Fruit fly (Drosophila melanogaster): ENCODE results near the gene Sbat.

Gene Sbat

dm6 chr2L:2856960-2857584 is 21.1 kb upstream of the Sbat start, which contains the start of gene CG2991:
Gene CG2991 (plus strand): TSS chr2L:2857164.
- TF ChIP-seq CG7045 (GFP tag; optimal IDR thresholded peaks at IDR 0.05) (no peak), CG7101 (tag; optimal IDR thresholded peaks at IDR 0.05) (peak; percentile 55), bab1 (GFP tag; optimal IDR thresholded peaks at IDR 0.05) (peak; percentile 77), Mnt (GFP tag; optimal IDR thresholded peaks at IDR 0.05) (peak; percentile 61), CG12768 (GFP tag; optimal IDR thresholded peaks at IDR 0.05) (peak; percentile 14), CG5204 (GFP tag; optimal IDR thresholded peaks at IDR 0.05) (no peak), Crg-1 (GFP tag; optimal IDR thresholded peaks at IDR 0.05) (peak; percentile 15), ovo (GFP tag; optimal IDR thresholded peaks at IDR 0.05) (no peak), CG14711 (tag; optimal IDR thresholded peaks at IDR 0.05) (peak; percentile 46), cic (GFP tag; optimal IDR thresholded peaks at IDR 0.05) (peak; percentile 60), cnc (optimal IDR thresholded peaks at IDR 0.05) (no peak), pad (GFP tag; optimal IDR thresholded peaks at IDR 0.05) (no peak), CG1620 (GFP tag; optimal IDR thresholded peaks at IDR 0.05) (peak; percentile 58), toe (GFP tag; optimal IDR thresholded peaks at IDR 0.05) (no peak), Clk (GFP tag; optimal IDR thresholded peaks at IDR 0.05) (no peak), CG33017 (tag; optimal IDR thresholded peaks at IDR 0.05) (no peak), Hr96 (GFP tag; optimal IDR thresholded peaks at IDR 0.05) (no peak), CG11617 (GFP tag; optimal IDR thresholded peaks at IDR 0.05) (no peak), tj (GFP tag; optimal IDR thresholded peaks at IDR 0.05) (no peak), kay (GFP tag; ENCODE audit: borderline replicate concordance) (no peak)

dm6 chr2L:2857862-2858734 is 20.0 kb upstream of the Sbat start:
- TF ChIP-seq CG12768 (GFP tag; optimal IDR thresholded peaks at IDR 0.05) (peak; percentile 34), Clk (GFP tag; optimal IDR thresholded peaks at IDR 0.05) (no peak), CG7045 (GFP tag; optimal IDR thresholded peaks at IDR 0.05) (peak; percentile 51), CG11617 (GFP tag; optimal IDR thresholded peaks at IDR 0.05) (peak; percentile 65), Mnt (GFP tag; optimal IDR thresholded peaks at IDR 0.05) (peak; percentile 18), CG1620 (GFP tag; optimal IDR thresholded peaks at IDR 0.05) (no peak), cic (GFP tag; optimal IDR thresholded peaks at IDR 0.05) (peak; percentile 94), pad (GFP tag; optimal IDR thresholded peaks at IDR 0.05) (peak; percentile 30), cnc (optimal IDR thresholded peaks at IDR 0.05) (peak in 1 of 2 experiments; percentile 62), CG33017 (tag; optimal IDR thresholded peaks at IDR 0.05) (no peak), CG14711 (tag; optimal IDR thresholded peaks at IDR 0.05) (peak; percentile 10), toe (GFP tag; optimal IDR thresholded peaks at IDR 0.05) (peak; percentile 1), CG7101 (tag; optimal IDR thresholded peaks at IDR 0.05) (peak; percentile 15), bab1 (GFP tag; optimal IDR thresholded peaks at IDR 0.05) (no peak), kay (GFP tag; ENCODE audit: borderline replicate concordance) (peak; percentile 99), Hr96 (GFP tag; optimal IDR thresholded peaks at IDR 0.05) (peak; percentile 98), Crg-1 (GFP tag; optimal IDR thresholded peaks at IDR 0.05) (peak; percentile 36), ovo (GFP tag; optimal IDR thresholded peaks at IDR 0.05) (peak; percentile 89), CG5204 (GFP tag; optimal IDR thresholded peaks at IDR 0.05) (peak; percentile 40), tj (GFP tag; optimal IDR thresholded peaks at IDR 0.05) (peak; percentile 38)

DNA sequence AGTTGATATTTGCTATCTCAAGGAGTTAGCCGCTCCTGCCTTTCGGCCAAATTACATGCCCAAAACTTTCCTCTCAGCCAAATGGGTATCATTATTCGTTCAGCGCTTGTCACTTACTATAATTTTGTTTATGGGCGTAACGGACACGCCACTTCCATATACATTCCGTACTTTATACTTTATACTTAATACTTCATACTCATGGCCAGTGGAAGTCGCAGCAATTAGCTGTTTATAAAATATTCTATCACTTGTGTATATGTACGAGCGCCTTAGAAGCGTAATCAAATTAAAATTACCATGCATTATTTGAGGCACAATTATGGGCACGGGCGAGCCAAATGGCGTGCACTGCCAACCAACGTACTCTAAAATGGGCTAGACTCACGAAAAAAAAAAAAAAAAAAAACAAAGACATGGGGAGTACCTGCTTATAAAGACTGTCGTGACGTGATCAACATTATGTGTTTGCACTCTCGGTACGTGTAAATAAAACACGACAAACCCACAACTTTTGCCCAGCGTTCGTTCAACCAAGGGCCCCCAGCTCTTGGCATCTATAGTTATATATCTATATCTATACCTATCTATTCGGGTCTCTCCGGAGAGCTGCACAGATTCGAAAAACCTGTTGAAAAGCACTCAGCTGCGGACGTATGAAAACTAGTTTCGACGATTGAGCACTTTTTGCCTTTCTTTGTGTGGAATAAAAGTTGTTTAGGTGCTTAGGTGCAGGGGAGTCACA is 16.8 kb upstream of the Sbat start:
- no peak for TF ChIP-seq ovo (GFP tag; optimal IDR thresholded peaks at IDR 0.05)
- TF ChIP-seq kay (GFP tag; ENCODE audit: borderline replicate concordance) = peak; percentile 68
- no peak for TF ChIP-seq tj (GFP tag; optimal IDR thresholded peaks at IDR 0.05)
- TF ChIP-seq pad (GFP tag; optimal IDR thresholded peaks at IDR 0.05) = no peak
- TF ChIP-seq cic (GFP tag; optimal IDR thresholded peaks at IDR 0.05) = peak; percentile 38
- TF ChIP-seq CG12768 (GFP tag; optimal IDR thresholded peaks at IDR 0.05) = peak; percentile 61

- TF ChIP-seq CG1620 (GFP tag; optimal IDR thresholded peaks at IDR 0.05) = no peak
- TF ChIP-seq CG33017 (tag; optimal IDR thresholded peaks at IDR 0.05) = peak; percentile 3
- TF ChIP-seq pad (GFP tag; optimal IDR thresholded peaks at IDR 0.05) = no peak
- peak; percentile 9 for TF ChIP-seq bab1 (GFP tag; optimal IDR thresholded peaks at IDR 0.05)
- TF ChIP-seq kay (GFP tag; ENCODE audit: borderline replicate concordance) = peak; percentile 30
- peak; percentile 49 for TF ChIP-seq cic (GFP tag; optimal IDR thresholded peaks at IDR 0.05)
- TF ChIP-seq CG5204 (GFP tag; optimal IDR thresholded peaks at IDR 0.05) = no peak
- TF ChIP-seq Mnt (GFP tag; optimal IDR thresholded peaks at IDR 0.05) = peak; percentile 43
- no peak for TF ChIP-seq cnc (optimal IDR thresholded peaks at IDR 0.05)
- TF ChIP-seq tj (GFP tag; optimal IDR thresholded peaks at IDR 0.05) = peak; percentile 70
- TF ChIP-seq Clk (GFP tag; optimal IDR thresholded peaks at IDR 0.05) = no peak
- TF ChIP-seq Hr96 (GFP tag; optimal IDR thresholded peaks at IDR 0.05) = no peak
- TF ChIP-seq CG11617 (GFP tag; optimal IDR thresholded peaks at IDR 0.05) = no peak
- no peak for TF ChIP-seq CG7101 (tag; optimal IDR thresholded peaks at IDR 0.05)
Measured at dm6 chr2L:2861885-2862620, 16.1 kb upstream of the Sbat start.

DNA sequence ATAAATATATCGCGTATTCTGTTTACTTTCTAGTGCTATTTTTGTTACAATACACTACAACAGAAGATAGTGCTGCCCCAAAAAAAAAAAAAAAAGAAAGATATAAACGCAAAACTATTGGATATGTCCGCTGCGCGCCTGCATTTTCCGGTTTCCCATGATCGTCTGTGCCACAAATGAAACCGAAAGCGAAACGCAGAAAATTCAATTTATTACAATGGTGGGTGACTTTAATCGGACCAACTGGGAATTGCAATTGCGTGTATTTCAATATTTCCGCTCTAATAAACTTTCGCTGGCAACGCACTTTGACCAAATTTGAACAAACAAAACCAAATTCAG is 15.6 kb upstream of the Sbat start:
- TF ChIP-seq CG12768 (GFP tag; optimal IDR thresholded peaks at IDR 0.05) = no peak
- TF ChIP-seq bab1 (GFP tag; optimal IDR thresholded peaks at IDR 0.05) = no peak
- no peak for TF ChIP-seq CG11617 (GFP tag; optimal IDR thresholded peaks at IDR 0.05)
- no peak for TF ChIP-seq cnc (optimal IDR thresholded peaks at IDR 0.05)
- no peak for TF ChIP-seq CG33017 (tag; optimal IDR thresholded peaks at IDR 0.05)
- no peak for TF ChIP-seq tj (GFP tag; optimal IDR thresholded peaks at IDR 0.05)
